Worm (Caenorhabditis elegans): ENCODE measurements around the gene snf-12.

The snf-12 gene

DNA sequence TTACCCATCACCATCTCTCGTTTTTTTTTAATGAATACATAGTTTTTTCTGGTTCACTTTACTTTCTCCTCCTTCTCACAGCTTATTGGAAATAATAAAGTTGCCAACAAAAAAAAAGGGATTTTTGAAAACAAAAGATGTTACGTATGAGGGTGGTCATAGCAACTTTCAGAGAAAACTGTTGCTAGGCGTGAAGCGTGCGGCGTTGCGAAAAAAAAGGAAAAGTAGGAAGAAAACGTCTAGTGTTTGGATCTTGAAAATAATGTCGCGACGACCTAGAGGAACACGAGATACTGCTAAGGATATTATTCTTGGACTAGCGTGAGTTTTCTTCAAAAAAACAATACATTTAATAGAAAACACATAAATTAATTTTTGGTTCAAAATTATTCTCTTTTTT, 30.5 kb upstream of the snf-12 start, which contains the start of gene C24A3.1:
TSS of gene C24A3.1 (plus strand) at position 263 of the 400 bp plus-strand sequence.
- TF ChIP-seq elt-3 (tag; optimal IDR thresholded peaks at IDR 0.05): no peak

DNA sequence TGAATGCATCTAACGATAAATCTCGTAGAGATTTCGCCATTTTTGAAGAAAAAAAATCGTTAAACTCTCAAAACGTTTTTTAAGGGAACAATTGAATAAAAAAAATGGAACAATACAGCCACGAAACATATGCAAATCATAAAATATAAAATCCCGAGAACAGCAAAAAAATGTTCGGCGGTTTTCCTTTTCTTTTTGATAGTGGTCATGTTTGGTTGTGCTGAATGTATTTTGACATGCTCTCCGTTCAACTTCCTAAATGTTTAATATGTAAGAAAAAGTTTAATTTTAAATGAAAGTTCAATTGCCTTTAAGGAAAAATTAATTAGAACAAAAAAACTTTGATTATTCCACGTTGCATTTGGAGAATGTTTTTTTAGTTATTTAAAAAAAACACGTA, 18.9 kb upstream of the snf-12 start, which contains the start of gene C24A3.9:
TSS of gene C24A3.9 (minus strand) at position 101 of the 400 bp plus-strand sequence.
- no peak for TF ChIP-seq alr-1 (tag; optimal IDR thresholded peaks at IDR 0.05)
- TF ChIP-seq ztf-1 (GFP tag; conservative IDR thresholded peaks at IDR 0.05): no peak

DNA sequence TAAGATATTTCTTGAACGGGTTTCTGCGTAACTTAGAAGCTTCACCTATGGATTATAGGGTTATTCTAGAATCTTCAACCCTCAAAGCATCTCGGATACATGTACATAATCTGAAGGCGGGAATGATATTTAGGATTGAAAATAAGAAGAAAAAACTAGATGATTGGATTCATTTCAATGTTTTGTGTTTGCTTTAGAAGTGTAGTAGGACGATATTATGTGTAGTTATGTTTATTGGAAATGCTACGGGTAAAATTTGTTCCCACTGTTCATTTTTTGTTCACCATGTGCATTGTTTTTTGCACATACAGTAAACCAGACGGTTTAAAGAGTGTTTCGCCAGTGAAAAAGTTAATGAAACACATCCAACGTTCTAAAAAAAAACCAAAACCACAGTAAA, 17.8 kb upstream of the snf-12 start:
- TF ChIP-seq mdl-1 (tag; optimal IDR thresholded peaks at IDR 0.05) (no peak), skn-1 (tag; optimal IDR thresholded peaks at IDR 0.05) (no peak), ZK546.5 (tag; optimal IDR thresholded peaks at IDR 0.05) (no peak), elt-3 (tag; optimal IDR thresholded peaks at IDR 0.05) (no peak), unc-39 (tag; optimal IDR thresholded peaks at IDR 0.05) (no peak), dmd-4 (tag; optimal IDR thresholded peaks at IDR 0.05) (no peak), nhr-23 (tag; optimal IDR thresholded peaks at IDR 0.05) (no peak), gmeb-1 (tag; optimal IDR thresholded peaks at IDR 0.05) (no peak), unc-62 (GFP tag; optimal IDR thresholded peaks at IDR 0.05) (no peak), ztf-1 (GFP tag; conservative IDR thresholded peaks at IDR 0.05) (no peak), snpc-4 (tag; optimal IDR thresholded peaks at IDR 0.05) (no peak), nhr-25 (tag; optimal IDR thresholded peaks at IDR 0.05) (no peak), zag-1 (tag; optimal IDR thresholded peaks at IDR 0.05) (no peak), aly-2 (tag; optimal IDR thresholded peaks at IDR 0.05) (no peak), ceh-82 (tag; optimal IDR thresholded peaks at IDR 0.05) (no peak), C34F6.9 (tag; optimal IDR thresholded peaks at IDR 0.05) (no peak)

DNA sequence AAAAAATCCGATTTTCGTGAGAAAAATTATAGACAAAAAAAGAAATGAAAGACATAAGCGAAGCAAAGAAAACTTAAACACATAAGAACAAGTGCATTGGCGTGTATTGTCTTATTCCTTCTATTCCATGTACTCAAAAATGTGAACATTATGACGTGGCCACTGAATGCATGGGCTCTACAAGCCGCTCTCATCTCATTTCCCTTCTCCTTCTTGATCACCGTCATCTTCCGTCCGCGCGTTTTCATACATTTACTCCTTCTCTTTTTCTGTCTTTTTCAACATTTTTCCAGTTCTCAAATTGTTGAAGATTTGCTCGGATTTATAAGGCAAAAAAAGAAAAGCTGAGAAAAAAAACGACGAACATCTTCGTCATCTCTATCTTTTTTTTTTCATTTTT, 14.8 kb upstream of the snf-12 start:
- no peak for TF ChIP-seq nhr-77 (tag; optimal IDR thresholded peaks at IDR 0.05)
- TF ChIP-seq snpc-4 (tag; optimal IDR thresholded peaks at IDR 0.05): no peak
- no peak for TF ChIP-seq R02D3.7 (tag; optimal IDR thresholded peaks at IDR 0.05)
- TF ChIP-seq lin-13 (GFP tag; optimal IDR thresholded peaks at IDR 0.05): no peak
- TF ChIP-seq Y55F3AM.14 (GFP tag; optimal IDR thresholded peaks at IDR 0.05): no peak
- TF ChIP-seq lin-39 (tag; optimal IDR thresholded peaks at IDR 0.05): no peak
- TF ChIP-seq ztf-4 (tag; optimal IDR thresholded peaks at IDR 0.05): no peak
- TF ChIP-seq alr-1 (tag; optimal IDR thresholded peaks at IDR 0.05): no peak
- TF ChIP-seq F13H6.1 (tag; optimal IDR thresholded peaks at IDR 0.05): no peak
- TF ChIP-seq dmd-4 (tag; optimal IDR thresholded peaks at IDR 0.05): no peak
- no peak for TF ChIP-seq mdl-1 (tag; optimal IDR thresholded peaks at IDR 0.05)
- TF ChIP-seq ztf-1 (GFP tag; conservative IDR thresholded peaks at IDR 0.05): no peak

DNA sequence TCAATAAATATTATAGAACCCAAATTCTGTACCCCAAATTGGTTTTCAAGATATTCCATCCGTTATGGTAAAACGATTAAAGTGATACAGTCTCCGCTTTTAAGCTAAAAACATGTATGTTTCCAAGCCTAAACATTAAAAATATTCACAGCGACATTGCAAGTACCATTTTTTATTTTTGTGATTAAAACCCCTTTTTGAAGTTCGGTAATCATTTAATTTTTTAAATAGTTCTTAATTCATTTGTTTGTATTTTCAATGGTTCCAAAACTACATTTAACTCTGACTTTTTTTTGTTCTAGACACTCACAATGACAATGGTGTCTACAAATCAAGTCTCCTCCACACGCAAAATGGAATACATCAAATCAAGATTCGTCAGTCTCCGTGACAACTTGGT, 13.8 kb upstream of the snf-12 start, which contains the start of gene T25B6.4:
TSS of gene T25B6.4 (plus strand) at position 301 of the 400 bp plus-strand sequence.
- TF ChIP-seq ama-1 (optimal IDR thresholded peaks at IDR 0.05) (no peak), lin-11 (tag; optimal IDR thresholded peaks at IDR 0.05) (no peak), nhr-25 (tag; optimal IDR thresholded peaks at IDR 0.05) (no peak), R02D3.7 (tag; optimal IDR thresholded peaks at IDR 0.05) (no peak), blmp-1 (tag; optimal IDR thresholded peaks at IDR 0.05; ENCODE audit: insufficient read depth) (no peak), crh-2 (tag; optimal IDR thresholded peaks at IDR 0.05) (no peak), lin-39 (tag; optimal IDR thresholded peaks at IDR 0.05) (no peak), lin-13 (GFP tag; optimal IDR thresholded peaks at IDR 0.05) (no peak), aly-2 (tag; optimal IDR thresholded peaks at IDR 0.05) (no peak), ztf-11 (tag; optimal IDR thresholded peaks at IDR 0.05) (no peak), sma-3 (GFP tag; optimal IDR thresholded peaks at IDR 0.05) (no peak), nhr-11 (tag; optimal IDR thresholded peaks at IDR 0.05) (no peak), nhr-12 (tag; optimal IDR thresholded peaks at IDR 0.05) (no peak), unc-55 (GFP tag; optimal IDR thresholded peaks at IDR 0.05) (no peak), ceh-82 (tag; optimal IDR thresholded peaks at IDR 0.05) (no peak), ZK546.5 (tag; optimal IDR thresholded peaks at IDR 0.05) (no peak)

DNA sequence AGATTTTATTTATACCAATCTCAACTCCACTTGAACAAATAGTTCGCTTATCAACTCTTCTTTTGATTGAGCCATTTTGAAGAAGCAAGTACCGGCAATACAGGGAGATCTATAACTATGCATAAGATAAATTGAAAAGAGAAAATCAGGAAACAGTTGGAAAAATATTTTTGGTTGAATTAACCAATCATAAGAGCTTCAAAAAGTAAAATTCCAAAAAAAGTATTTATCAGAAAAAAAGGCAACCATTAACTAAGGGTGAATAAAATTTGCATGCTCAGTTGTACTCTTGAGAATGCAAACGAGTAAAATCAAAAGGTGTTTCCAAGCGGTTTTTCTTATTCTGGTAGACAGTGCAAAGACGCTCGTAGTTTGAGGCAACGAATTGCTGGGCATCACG, 7.6 kb upstream of the snf-12 start, which contains the start of gene T25B6.5:
TSS of gene T25B6.5 (minus strand) at position 101 of the 400 bp plus-strand sequence.
- TF ChIP-seq nhr-129 (tag; optimal IDR thresholded peaks at IDR 0.05): no peak
- no peak for TF ChIP-seq fos-1 (tag; optimal IDR thresholded peaks at IDR 0.05)
- TF ChIP-seq ztf-4 (tag; optimal IDR thresholded peaks at IDR 0.05): no peak
- TF ChIP-seq nhr-237 (tag; optimal IDR thresholded peaks at IDR 0.05): no peak
- no peak for TF ChIP-seq zag-1 (tag; optimal IDR thresholded peaks at IDR 0.05)
- no peak for TF ChIP-seq Y55F3AM.14 (GFP tag; optimal IDR thresholded peaks at IDR 0.05)
- no peak for TF ChIP-seq dmd-4 (tag; optimal IDR thresholded peaks at IDR 0.05)
- no peak for TF ChIP-seq lin-13 (GFP tag; optimal IDR thresholded peaks at IDR 0.05)
- no peak for TF ChIP-seq alr-1 (tag; optimal IDR thresholded peaks at IDR 0.05)
- no peak for TF ChIP-seq ceh-82 (tag; optimal IDR thresholded peaks at IDR 0.05)
- TF ChIP-seq nhr-25 (tag; optimal IDR thresholded peaks at IDR 0.05): no peak
- no peak for TF ChIP-seq nhr-11 (tag; optimal IDR thresholded peaks at IDR 0.05)
- no peak for TF ChIP-seq egl-27 (tag; optimal IDR thresholded peaks at IDR 0.05)
- TF ChIP-seq nhr-6 (tag; optimal IDR thresholded peaks at IDR 0.05): no peak
- TF ChIP-seq C34F6.9 (tag; optimal IDR thresholded peaks at IDR 0.05): no peak
- no peak for TF ChIP-seq mdl-1 (tag; optimal IDR thresholded peaks at IDR 0.05)
- no peak for TF ChIP-seq ztf-11 (tag; optimal IDR thresholded peaks at IDR 0.05)
- no peak for TF ChIP-seq nhr-12 (tag; optimal IDR thresholded peaks at IDR 0.05)
